Worm (Caenorhabditis elegans): ENCODE results near the gene Y47D3A.14.

ce11 chrIII:11267372-11267771 lies 30.7 kb upstream of the Y47D3A.14 start:
- TF ChIP-seq nhr-90 (tag; optimal IDR thresholded peaks at IDR 0.05; ENCODE audit: poor library complexity), result no peak
- no peak for TF ChIP-seq nhr-11 (tag; optimal IDR thresholded peaks at IDR 0.05)
- no peak for TF ChIP-seq lin-39 (tag; optimal IDR thresholded peaks at IDR 0.05)
